Worm (Caenorhabditis elegans) whole organism, L4 larva: Measurements from ENCODE around the gene grd-11.

Source experiments
- T26A8.4 ChIP-seq: fragments of 200-800 bp; sonication (Bioruptor generic); IDR thresholded peaks from 2 replicates; pipeline ENCODE4 v1.3.6; 2022; ENCODE audit warnings: missing genetic modification characterization, missing compliant biosample characterization
- Y48G9A.11 ChIP-seq: fragments of 200-800 bp; sonication (Bioruptor generic); IDR thresholded peaks from 2 replicates; pipeline ENCODE4 v1.3.6; 2022; ENCODE audit warnings: missing genetic modification reagents, missing genetic modification characterization, missing compliant biosample characterization
- Y75B8A.6 ChIP-seq: fragments of 200-800 bp; sonication (Bioruptor generic); IDR thresholded peaks from 2 replicates; pipeline ENCODE4 v1.3.6; 2022; ENCODE audit warnings: missing genetic modification reagents, missing genetic modification characterization, missing compliant biosample characterization
- ZK337.2 ChIP-seq: fragments of 200-800 bp; sonication (Bioruptor generic); IDR thresholded peaks from 2 replicates; pipeline ENCODE4 v1.3.6; 2022; ENCODE audit warnings: missing genetic modification reagents, missing genetic modification characterization, missing compliant biosample characterization
- ZK546.5 ChIP-seq, 2 experiments: sonication (generic microtip); optimal IDR thresholded peaks; 2 replicates each; lab custom pipeline; 2017; ENCODE audit warnings: missing biosample characterization in 2 of 2, missing genetic modification characterization in 2 of 2
- aha-1 ChIP-seq: fragments of 150-350 bp; peaks from one replicate; lab custom pipeline; 2014; ENCODE audit warnings: missing biosample characterization, missing genetic modification characterization
- aly-2 ChIP-seq: sonication (generic microtip); optimal IDR thresholded peaks from 2 replicates; lab custom pipeline; 2018; ENCODE audit warnings: missing biosample characterization, missing genetic modification characterization
- ama-1 ChIP-seq: fragments of 150-350 bp; optimal IDR thresholded peaks from 2 replicates; lab custom pipeline; 2014; ENCODE audit warnings: inconsistent platforms, mixed read lengths
- ceh-20 ChIP-seq: fragments of 200-800 bp; sonication (Bioruptor generic); IDR thresholded peaks from 2 replicates; pipeline ENCODE4 v1.3.6; 2022; ENCODE audit warnings: missing genetic modification reagents, missing genetic modification characterization, missing compliant biosample characterization
- ceh-82 ChIP-seq: sonication (generic microtip); optimal IDR thresholded peaks from 2 replicates; lab custom pipeline; 2017; ENCODE audit warnings: missing biosample characterization, missing genetic modification characterization
- cey-2 ChIP-seq: sonication (generic microtip); optimal IDR thresholded peaks from 3 replicates; lab custom pipeline; 2017; ENCODE audit warnings: missing genetic modification characterization, mild to moderate bottlenecking, missing compliant biosample characterization, antibody characterized with exemption, borderline replicate concordance; ENCODE audit not compliant: insufficient read depth
- daf-12 ChIP-seq: fragments of 150-350 bp; optimal IDR thresholded peaks from 2 replicates; lab custom pipeline; 2014; ENCODE audit warnings: missing biosample characterization, missing genetic modification reagents, missing genetic modification characterization
- daf-16 ChIP-seq, 3 experiments: sonication (generic microtip); optimal IDR thresholded peaks; 2 replicates each; lab custom pipeline; 2016 to 2017; ENCODE audit warnings: missing genetic modification characterization in 3 of 3, missing genetic modification reagents in 3 of 3, mild to moderate bottlenecking in 2 of 3, missing compliant biosample characterization in 2 of 3, missing biosample characterization in 1 of 3, moderate library complexity in 1 of 3
- dmd-6 ChIP-seq: fragments of 200-800 bp; sonication (Bioruptor generic); IDR thresholded peaks from 2 replicates; pipeline ENCODE4 v1.3.6; 2022; ENCODE audit warnings: missing genetic modification reagents, missing genetic modification characterization, missing compliant biosample characterization
- dmd-8 ChIP-seq: fragments of 200-800 bp; sonication (Bioruptor generic); IDR thresholded peaks from 2 replicates; pipeline ENCODE4 v1.3.6; 2022; ENCODE audit warnings: missing genetic modification characterization, missing compliant biosample characterization
- dve-1 ChIP-seq: sonication (generic microtip); optimal IDR thresholded peaks from 2 replicates; lab custom pipeline; 2017; ENCODE audit warnings: antibody characterized with exemption, mild to moderate bottlenecking, missing genetic modification characterization, missing compliant biosample characterization; ENCODE audit not compliant: insufficient read depth
- egl-43 ChIP-seq: fragments of 200-800 bp; sonication (Bioruptor generic); IDR thresholded peaks from 2 replicates; pipeline ENCODE4 v1.3.6; 2022; ENCODE audit warnings: missing genetic modification reagents, missing genetic modification characterization, missing compliant biosample characterization
- fkh-10 ChIP-seq: fragments of 150-350 bp; optimal IDR thresholded peaks from 2 replicates; lab custom pipeline; 2014; ENCODE audit warnings: missing biosample characterization, missing genetic modification reagents, missing genetic modification characterization
- hif-1 ChIP-seq, 2 experiments: sonication (generic microtip); optimal IDR thresholded peaks; 2 replicates each; lab custom pipeline; 2016 to 2017; ENCODE audit warnings: missing compliant biosample characterization in 2 of 2, missing genetic modification characterization in 2 of 2, missing genetic modification reagents in 2 of 2, missing genotype in 2 of 2, mild to moderate bottlenecking in 1 of 2
- hlh-11 ChIP-seq: fragments of 200-800 bp; sonication (Bioruptor generic); optimal IDR thresholded peaks from 2 replicates; lab custom pipeline; 2018; ENCODE audit warnings: mild to moderate bottlenecking, missing genetic modification characterization, missing compliant biosample characterization
- hlh-30 ChIP-seq: sonication (generic microtip); optimal IDR thresholded peaks from 2 replicates; lab custom pipeline; 2017; ENCODE audit warnings: antibody characterized with exemption, mild to moderate bottlenecking, missing genetic modification characterization, missing compliant biosample characterization; ENCODE audit not compliant: insufficient read depth
- hmg-1.1 ChIP-seq: fragments of 200-800 bp; sonication (Bioruptor generic); IDR thresholded peaks from 2 replicates; pipeline ENCODE4 v1.3.6; 2022; ENCODE audit warnings: missing genetic modification reagents, missing genetic modification characterization, missing compliant biosample characterization
- jun-1 ChIP-seq: fragments of 150-350 bp; optimal IDR thresholded peaks from 2 replicates; lab custom pipeline; 2014; ENCODE audit warnings: missing biosample characterization, missing genetic modification reagents, missing genetic modification characterization
- lim-7 ChIP-seq: fragments of 200-800 bp; sonication (Bioruptor generic); IDR thresholded peaks from 2 replicates; pipeline ENCODE4 v1.3.6; 2022; ENCODE audit warnings: missing genetic modification characterization, missing compliant biosample characterization
- lin-1 ChIP-seq: fragments of 200-800 bp; sonication (Bioruptor generic); IDR thresholded peaks from 2 replicates; pipeline ENCODE4 v1.3.6; 2022; ENCODE audit warnings: missing genetic modification reagents, missing genetic modification characterization, missing compliant biosample characterization
- lin-13 ChIP-seq: fragments of 150-350 bp; optimal IDR thresholded peaks from 2 replicates; lab custom pipeline; 2014; ENCODE audit warnings: missing biosample characterization, missing genetic modification reagents, missing genetic modification characterization
- lin-15B ChIP-seq: fragments of 150-350 bp; sonication (generic microtip); optimal IDR thresholded peaks from 3 replicates; lab custom pipeline; 2014; ENCODE audit warnings: missing biosample characterization, missing genetic modification characterization
- lsy-2 ChIP-seq, 2 experiments: fragments of 150-350 bp in 1 of 2; sonication (generic microtip) in 1 of 2; optimal IDR thresholded peaks; 2 replicates each; lab custom pipeline; 2014 to 2017; ENCODE audit warnings: missing biosample characterization in 2 of 2, missing genetic modification characterization in 2 of 2
- mdl-1 ChIP-seq, 2 experiments: fragments of 150-350 bp in 1 of 2; sonication (generic microtip) in 1 of 2; optimal IDR thresholded peaks; 2 replicates each; lab custom pipeline; 2014 to 2017; ENCODE audit warnings: missing biosample characterization in 2 of 2, missing genetic modification characterization in 2 of 2
- mep-1 ChIP-seq: fragments of 150-350 bp; sonication (generic microtip); optimal IDR thresholded peaks from 3 replicates; lab custom pipeline; 2014; ENCODE audit warnings: missing biosample characterization, missing genetic modification characterization
- mxl-3 ChIP-seq: fragments of 200-800 bp; sonication (Bioruptor generic); optimal IDR thresholded peaks from 2 replicates; lab custom pipeline; 2018; ENCODE audit warnings: mild to moderate bottlenecking, missing genetic modification characterization, missing compliant biosample characterization
- nhr-102 ChIP-seq: sonication (generic microtip); optimal IDR thresholded peaks from 2 replicates; lab custom pipeline; 2016; ENCODE audit warnings: mild to moderate bottlenecking, missing genetic modification characterization, moderate library complexity, missing compliant biosample characterization
- nhr-11 ChIP-seq: fragments of 150-350 bp; optimal IDR thresholded peaks from 2 replicates; lab custom pipeline; 2014; ENCODE audit warnings: missing biosample characterization, missing genetic modification characterization
- nhr-237 ChIP-seq: sonication (generic microtip); optimal IDR thresholded peaks from 2 replicates; lab custom pipeline; 2017; ENCODE audit warnings: missing biosample characterization, missing genetic modification characterization
- nhr-28 ChIP-seq: fragments of 150-350 bp; optimal IDR thresholded peaks from 2 replicates; lab custom pipeline; 2014; ENCODE audit warnings: missing biosample characterization, missing genetic modification characterization
- nhr-48 ChIP-seq: sonication (generic microtip); optimal IDR thresholded peaks from 2 replicates; lab custom pipeline; 2016; ENCODE audit warnings: mild to moderate bottlenecking, missing genetic modification characterization, missing compliant biosample characterization
- nhr-77 ChIP-seq: fragments of 150-350 bp; optimal IDR thresholded peaks from 2 replicates; lab custom pipeline; 2014; ENCODE audit warnings: missing biosample characterization, missing genetic modification characterization
- pha-4 ChIP-seq, 2 experiments: fragments of 150-350 bp in 1 of 2; fragments of 200-800 bp in 1 of 2; sonication (Bioruptor generic) in 1 of 2; IDR thresholded peaks in 1 of 2; optimal IDR thresholded peaks in 1 of 2; 2 replicates each; pipeline versions ENCODE4 v1.3.6 to Lab custom; 2014 to 2022; ENCODE audit warnings: missing genetic modification characterization in 2 of 2, missing genetic modification reagents in 2 of 2, missing biosample characterization in 1 of 2, missing compliant biosample characterization in 1 of 2
- php-3 ChIP-seq: fragments of 200-800 bp; sonication (Bioruptor generic); IDR thresholded peaks from 2 replicates; pipeline ENCODE4 v1.3.6; 2022; ENCODE audit warnings: missing genetic modification reagents, missing genetic modification characterization, missing compliant biosample characterization
- pqm-1 ChIP-seq: sonication (generic microtip); optimal IDR thresholded peaks from 2 replicates; lab custom pipeline; 2017; ENCODE audit warnings: missing biosample characterization, missing genetic modification characterization
- set-16 ChIP-seq: fragments of 200-800 bp; sonication (Bioruptor generic); IDR thresholded peaks from 2 replicates; pipeline ENCODE4 v1.3.6; 2022; ENCODE audit warnings: missing genetic modification reagents, missing genetic modification characterization, missing compliant biosample characterization
- snpc-4 ChIP-seq: fragments of 150-350 bp; optimal IDR thresholded peaks from 2 replicates; lab custom pipeline; 2014; ENCODE audit warnings: missing biosample characterization, missing genetic modification characterization
- tag-97 ChIP-seq: fragments of 200-800 bp; sonication (Bioruptor generic); IDR thresholded peaks from 2 replicates; pipeline ENCODE4 v1.3.6; 2022; ENCODE audit warnings: missing genetic modification characterization, missing compliant biosample characterization
- tra-1 ChIP-seq: fragments of 200-800 bp; sonication (Bioruptor generic); IDR thresholded peaks from 2 replicates; pipeline ENCODE4 v1.3.6; 2022; ENCODE audit warnings: missing genetic modification reagents, missing genetic modification characterization, missing compliant biosample characterization
- vab-7 ChIP-seq: fragments of 200-800 bp; sonication (Bioruptor generic); IDR thresholded peaks from 2 replicates; pipeline ENCODE4 v1.3.6; 2022; ENCODE audit warnings: missing genetic modification reagents, missing genetic modification characterization, missing compliant biosample characterization
- zip-11 ChIP-seq: fragments of 200-800 bp; sonication (Bioruptor generic); IDR thresholded peaks from 2 replicates; pipeline ENCODE4 v1.3.6; 2022; ENCODE audit warnings: missing genetic modification characterization, missing compliant biosample characterization
- ztf-7 ChIP-seq: fragments of 150-350 bp; optimal IDR thresholded peaks from 2 replicates; lab custom pipeline; 2014; ENCODE audit warnings: missing biosample characterization, missing genetic modification characterization

The grd-11 gene

ce11 chrV:20412225-20412624 lies 55.7 kb downstream of the grd-11 start (continued):
- TF ChIP-seq Y48G9A.11 (GFP tag; lab: Robert Waterston, UW): no peak
- TF ChIP-seq jun-1 (tag; lab: Kevin White, UChicago): no peak
- peak; percentile 76 for TF ChIP-seq nhr-28 (tag; lab: Kevin White, UChicago)
- no peak for TF ChIP-seq ZK337.2 (GFP tag; lab: Robert Waterston, UW)
- TF ChIP-seq egl-43 (GFP tag; lab: Robert Waterston, UW): no peak
- no peak for TF ChIP-seq tag-97
- no peak for TF ChIP-seq dmd-8 (GFP tag; lab: Robert Waterston, UW)
- no peak for TF ChIP-seq fkh-10 (GFP tag; lab: Kevin White, UChicago)
- no peak for TF ChIP-seq lin-15B (tag; lab: Kevin White, UChicago)
- no peak for TF ChIP-seq vab-7
- no peak for TF ChIP-seq aha-1 (tag; lab: Kevin White, UChicago)
- peak; percentile 5 for TF ChIP-seq mep-1 (tag; lab: Kevin White, UChicago)

- no peak for TF ChIP-seq pha-4 (GFP tag; IDR thresholded peaks at IDR 0.05; lab: Robert Waterston, UW)
- TF ChIP-seq pha-4 (tag; optimal IDR thresholded peaks at IDR 0.05; lab: Kevin White, UChicago): no peak
- TF ChIP-seq php-3 (GFP tag; lab: Robert Waterston, UW): peak; percentile 65
- TF ChIP-seq ZK337.2 (GFP tag; lab: Robert Waterston, UW): no peak
- no peak for TF ChIP-seq daf-12
- TF ChIP-seq lin-13 (GFP tag; lab: Kevin White, UChicago): peak; percentile 63
- TF ChIP-seq snpc-4 (tag; lab: Kevin White, UChicago): no peak
- TF ChIP-seq ZK546.5 (tag; optimal IDR thresholded peaks at IDR 0.05; lab: Kevin White, UChicago): no peak
- TF ChIP-seq hlh-11 (tag; lab: Kevin White, UChicago): peak; percentile 90
- no peak for TF ChIP-seq Y48G9A.11 (GFP tag; lab: Robert Waterston, UW)
- peak; percentile 62 for TF ChIP-seq mxl-3
- peak; percentile 54 for TF ChIP-seq ztf-7 (tag; lab: Kevin White, UChicago)
- TF ChIP-seq nhr-102 (tag; lab: Kevin White, UChicago): peak; percentile 28
- TF ChIP-seq tra-1 (GFP tag; lab: Robert Waterston, UW): peak; percentile 81
- TF ChIP-seq ceh-82: no peak
- TF ChIP-seq ama-1 (lab: Kevin White, UChicago): peak; percentile 92
- peak; percentile 74 for TF ChIP-seq nhr-28 (tag; lab: Kevin White, UChicago)
- no peak for TF ChIP-seq aly-2
- TF ChIP-seq lsy-2 (tag; optimal IDR thresholded peaks at IDR 0.05; lab: Kevin White, UChicago): peak in 1 of 2 experiments; percentile 15
- no peak for TF ChIP-seq zip-11 (GFP tag; lab: Robert Waterston, UW)
- TF ChIP-seq hmg-1.1 (GFP tag; lab: Robert Waterston, UW): no peak
- TF ChIP-seq daf-16 (GFP tag; optimal IDR thresholded peaks at IDR 0.05; lab: Kevin White, UChicago): no peak
- TF ChIP-seq daf-16 (tag; optimal IDR thresholded peaks at IDR 0.05; lab: Kevin White, UChicago): peak; percentile 91
- TF ChIP-seq pqm-1: peak; percentile 47
- TF ChIP-seq lim-7: no peak
- TF ChIP-seq nhr-237: no peak
- TF ChIP-seq T26A8.4 (GFP tag; lab: Robert Waterston, UW): 0 out of 2 replicates have a peak, but pooled peaks have one; percentile 26
- TF ChIP-seq hlh-30 (tag; lab: Kevin White, UChicago): peak; percentile 85
- TF ChIP-seq nhr-48 (tag; lab: Kevin White, UChicago): peak; percentile 38
- TF ChIP-seq set-16: peak; percentile 16; the same call in 1 of the 2 replicates
- TF ChIP-seq nhr-77 (tag; lab: Kevin White, UChicago): peak; percentile 42
- peak; percentile 74 for TF ChIP-seq dve-1 (tag; lab: Kevin White, UChicago)
- TF ChIP-seq aha-1 (tag; lab: Kevin White, UChicago): peak; percentile 30
- peak; percentile 97 for TF ChIP-seq dmd-6 (GFP tag; lab: Robert Waterston, UW)
- 0 out of 2 replicates have a peak, but pooled peaks have one; percentile 39 for TF ChIP-seq ceh-20 (GFP tag; lab: Robert Waterston, UW)
- TF ChIP-seq nhr-11 (tag; lab: Kevin White, UChicago): no peak
- TF ChIP-seq cey-2 (tag; lab: Kevin White, UChicago): peak; percentile 33
- peak in 1 of 2 experiments; percentile 46 for TF ChIP-seq mdl-1 (tag; optimal IDR thresholded peaks at IDR 0.05; lab: Kevin White, UChicago)
- peak; percentile 13 to 52 for TF ChIP-seq hif-1 (tag; optimal IDR thresholded peaks at IDR 0.05; lab: Kevin White, UChicago)
- TF ChIP-seq Y75B8A.6: no peak
- peak; percentile 95 for TF ChIP-seq lin-1 (GFP tag; lab: Robert Waterston, UW)
These were observed 56.9 kb downstream of the grd-11 start for ce11 chrV:20413426-20413825.
